Fruit fly (Drosophila melanogaster) whole organism, embryonic: ENCODE measurements around the gene CG9717.

Experiments used
- Aef1 ChIP-seq: fragments of 200-800 bp; sonication (Bioruptor generic); IDR thresholded peaks from 3 replicates; pipeline ENCODE4 v1.3.6; 2022; ENCODE audit warnings: missing biosample characterization, missing genetic modification characterization
- CG13894 ChIP-seq: fragments of 200-800 bp; sonication (Bioruptor generic); optimal IDR thresholded peaks from 3 replicates; lab custom pipeline; 2018; ENCODE audit warnings: missing biosample characterization, mild to moderate bottlenecking, missing genetic modification characterization, moderate library complexity
- CG1529 ChIP-seq: fragments of 200-800 bp; sonication (Bioruptor generic); optimal IDR thresholded peaks from 3 replicates; lab custom pipeline; 2018; ENCODE audit warnings: missing biosample characterization, missing genetic modification characterization
- CG16813 ChIP-seq: fragments of 200-800 bp; sonication (Bioruptor generic); IDR thresholded peaks from 3 replicates; pipeline ENCODE4 v1.3.6; 2022; ENCODE audit warnings: missing biosample characterization, missing genetic modification characterization; ENCODE audit not compliant: partially characterized antibody
- CG16863 ChIP-seq: fragments of 200-800 bp; sonication (Bioruptor generic); optimal IDR thresholded peaks from 3 replicates; lab custom pipeline; 2016; ENCODE audit warnings: missing biosample characterization, missing genetic modification characterization
- CG8765 ChIP-seq: fragments of 200-800 bp; sonication (Bioruptor generic); IDR thresholded peaks from 2 replicates; pipeline ENCODE4 v1.3.6; 2022; ENCODE audit warnings: missing biosample characterization, missing genetic modification characterization
- Dp ChIP-seq: fragments of 200-800 bp; sonication (Bioruptor generic); optimal IDR thresholded peaks from 2 replicates; lab custom pipeline; 2018; ENCODE audit warnings: missing biosample characterization, mild to moderate bottlenecking, missing genetic modification characterization, moderate library complexity
- HLH54F ChIP-seq: fragments of 200-800 bp; sonication (Bioruptor generic); optimal IDR thresholded peaks from 3 replicates; lab custom pipeline; 2016; ENCODE audit warnings: missing biosample characterization, missing genetic modification characterization
- Mes4 ChIP-seq: fragments of 200-800 bp; sonication (Bioruptor generic); optimal IDR thresholded peaks from 2 replicates; lab custom pipeline; 2016; ENCODE audit warnings: missing biosample characterization, missing genetic modification characterization
- bcd ChIP-seq: fragments of 200-800 bp; sonication (Bioruptor generic); optimal IDR thresholded peaks from 2 replicates; lab custom pipeline; 2017; ENCODE audit warnings: missing biosample characterization, mild to moderate bottlenecking, missing genetic modification characterization
- grau ChIP-seq: fragments of 200-800 bp; optimal IDR thresholded peaks from 3 replicates; lab custom pipeline; 2019; ENCODE audit warnings: missing biosample characterization, mild to moderate bottlenecking, missing genetic modification characterization, moderate library complexity
- pros ChIP-seq: fragments of 200-800 bp; sonication (Bioruptor generic); optimal IDR thresholded peaks from 3 replicates; lab custom pipeline; 2019; ENCODE audit warnings: missing biosample characterization, mild to moderate bottlenecking, missing genetic modification characterization, moderate library complexity
- zfh2 ChIP-seq: fragments of 200-800 bp; sonication (Bioruptor generic); optimal IDR thresholded peaks from 2 replicates; lab custom pipeline; 2016; ENCODE audit warnings: missing biosample characterization, missing genetic modification characterization

DNA sequence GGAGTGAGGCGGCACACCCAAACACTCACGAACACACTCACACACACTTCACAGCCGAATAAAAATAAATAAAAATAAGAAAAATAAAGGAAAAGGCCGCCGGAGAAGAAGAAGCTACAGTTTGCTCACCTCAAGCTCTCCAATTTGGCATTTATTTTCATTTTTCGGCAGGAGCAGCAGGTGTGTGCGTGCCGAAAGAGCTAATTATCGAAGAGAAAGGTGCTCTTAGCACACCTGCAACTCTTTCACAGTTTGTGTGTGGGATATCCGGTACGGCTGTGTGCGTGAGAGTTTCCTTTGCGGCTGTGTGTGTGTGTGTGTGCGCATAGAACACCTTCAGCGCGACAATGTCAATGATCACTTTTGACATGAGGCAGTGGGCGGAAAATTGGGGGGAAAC, 42.1 kb downstream of the CG9717 start:
- TF ChIP-seq bcd (GFP tag; lab: Kevin White, UChicago) = no peak
- TF ChIP-seq zfh2 (GFP tag; lab: Kevin White, UChicago) = no peak
- TF ChIP-seq grau (tag; lab: Kevin White, UChicago) = no peak
- no peak for TF ChIP-seq CG1529
- no peak for TF ChIP-seq Aef1 (GFP tag; lab: Robert Waterston, UW)
- no peak for TF ChIP-seq CG16863 (GFP tag; lab: Kevin White, UChicago)
- no peak for TF ChIP-seq pros (GFP tag; lab: Kevin White, UChicago)
- no peak for TF ChIP-seq CG8765 (GFP tag; lab: Robert Waterston, UW)
- TF ChIP-seq Dp = no peak
- TF ChIP-seq Mes4 (GFP tag; lab: Kevin White, UChicago) = no peak
- TF ChIP-seq CG13894 = no peak
- no peak for TF ChIP-seq HLH54F (GFP tag; lab: Kevin White, UChicago)
- no peak for TF ChIP-seq CG16813 (GFP tag; lab: Robert Waterston, UW)
